Worm (Caenorhabditis elegans) whole organism, midembryonic: ENCODE results near the gene ooc-5.

Source experiments
- T22C8.4 ChIP-seq: fragments of 200-800 bp; sonication (Bioruptor generic); IDR thresholded peaks from 2 replicates; pipeline ENCODE4 v1.3.6; 2022; ENCODE audit warnings: missing genetic modification characterization, missing compliant biosample characterization
- klf-2 ChIP-seq: fragments of 200-800 bp; sonication (Bioruptor generic); conservative IDR thresholded peaks from 2 replicates; pipeline ENCODE4 v1.3.6; 2022; ENCODE audit warnings: missing genetic modification reagents, missing genetic modification characterization, missing compliant biosample characterization
- ref-1 ChIP-seq: fragments of 200-800 bp; sonication (Bioruptor generic); conservative IDR thresholded peaks from 2 replicates; pipeline ENCODE4 v1.3.6; 2022; ENCODE audit warnings: missing genetic modification reagents, missing genetic modification characterization, missing compliant biosample characterization
- ztf-29 ChIP-seq: fragments of 200-800 bp; sonication (Bioruptor generic); IDR thresholded peaks from 2 replicates; pipeline ENCODE4 v1.3.6; 2022; ENCODE audit warnings: missing genetic modification reagents, missing genetic modification characterization, missing compliant biosample characterization

DNA sequence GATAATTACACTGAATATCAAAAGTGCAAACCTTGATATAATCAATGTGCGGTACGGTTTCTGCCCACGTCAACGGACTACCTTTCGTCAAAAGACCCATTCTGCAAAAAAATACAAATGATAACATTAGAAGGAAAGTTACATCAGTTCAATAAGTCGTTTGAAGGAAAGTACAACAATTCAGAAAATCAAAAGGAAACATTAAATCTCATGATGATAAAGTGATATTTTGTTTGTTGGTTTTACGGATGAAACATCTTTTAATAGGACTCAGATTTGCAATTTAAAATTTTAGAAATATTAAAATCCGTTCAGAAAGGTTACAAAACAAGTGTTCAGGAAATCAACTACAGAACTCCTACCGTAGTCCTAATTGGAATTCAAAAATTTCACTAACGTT lies 45.2 kb downstream of the ooc-5 start, which contains the start of gene gcs-1:
- no peak for TF ChIP-seq klf-2 (GFP tag; lab: Robert Waterston, UW)
- TF ChIP-seq ztf-29 (GFP tag; lab: Robert Waterston, UW): no peak
- TF ChIP-seq T22C8.4 (GFP tag; lab: Robert Waterston, UW): no peak
- TF ChIP-seq ref-1 (GFP tag; lab: Robert Waterston, UW): no peak
